Worm (Caenorhabditis elegans) whole organism, L4 larva: Measurements from ENCODE around the gene T28A8.2.

Source experiments
- F26F4.8 ChIP-seq: fragments of 200-800 bp; sonication (Bioruptor generic); conservative IDR thresholded peaks from 2 replicates; pipeline ENCODE4 v1.3.6; 2022; ENCODE audit warnings: missing genetic modification characterization, missing compliant biosample characterization
- F44E2.7 ChIP-seq: fragments of 200-800 bp; sonication (Bioruptor generic); IDR thresholded peaks from 2 replicates; pipeline ENCODE4 v2.1.2; 2022; ENCODE audit warnings: missing genetic modification characterization, missing compliant biosample characterization
- T26A8.4 ChIP-seq: fragments of 200-800 bp; sonication (Bioruptor generic); IDR thresholded peaks from 2 replicates; pipeline ENCODE4 v1.3.6; 2022; ENCODE audit warnings: missing genetic modification characterization, missing compliant biosample characterization
- Y48G9A.11 ChIP-seq: fragments of 200-800 bp; sonication (Bioruptor generic); IDR thresholded peaks from 2 replicates; pipeline ENCODE4 v1.3.6; 2022; ENCODE audit warnings: missing genetic modification reagents, missing genetic modification characterization, missing compliant biosample characterization
- ZK337.2 ChIP-seq: fragments of 200-800 bp; sonication (Bioruptor generic); IDR thresholded peaks from 2 replicates; pipeline ENCODE4 v1.3.6; 2022; ENCODE audit warnings: missing genetic modification reagents, missing genetic modification characterization, missing compliant biosample characterization
- aha-1 ChIP-seq: fragments of 150-350 bp; peaks from one replicate; lab custom pipeline; 2014; ENCODE audit warnings: missing biosample characterization, missing genetic modification characterization
- arid-1 ChIP-seq: fragments of 200-800 bp; sonication (Bioruptor generic); conservative IDR thresholded peaks from 2 replicates; pipeline ENCODE4 v1.3.6; 2022; ENCODE audit warnings: missing genetic modification reagents, missing genetic modification characterization, missing compliant biosample characterization
- ceh-32 ChIP-seq: sonication (generic microtip); optimal IDR thresholded peaks from 2 replicates; lab custom pipeline; 2016; ENCODE audit warnings: mild to moderate bottlenecking, missing genetic modification characterization, missing compliant biosample characterization; ENCODE audit not compliant: poor library complexity
- daf-12 ChIP-seq: fragments of 150-350 bp; optimal IDR thresholded peaks from 2 replicates; lab custom pipeline; 2014; ENCODE audit warnings: missing biosample characterization, missing genetic modification reagents, missing genetic modification characterization
- daf-16 ChIP-seq, 3 experiments: sonication (generic microtip); optimal IDR thresholded peaks; 2 replicates each; lab custom pipeline; 2016 to 2017; ENCODE audit warnings: missing genetic modification characterization in 3 of 3, missing genetic modification reagents in 3 of 3, mild to moderate bottlenecking in 2 of 3, missing compliant biosample characterization in 2 of 3, missing biosample characterization in 1 of 3, moderate library complexity in 1 of 3
- dmd-6 ChIP-seq: fragments of 200-800 bp; sonication (Bioruptor generic); IDR thresholded peaks from 2 replicates; pipeline ENCODE4 v1.3.6; 2022; ENCODE audit warnings: missing genetic modification reagents, missing genetic modification characterization, missing compliant biosample characterization
- dmd-8 ChIP-seq: fragments of 200-800 bp; sonication (Bioruptor generic); IDR thresholded peaks from 2 replicates; pipeline ENCODE4 v1.3.6; 2022; ENCODE audit warnings: missing genetic modification characterization, missing compliant biosample characterization
- egl-27 ChIP-seq: sonication (generic microtip); optimal IDR thresholded peaks from 3 replicates; lab custom pipeline; 2017; ENCODE audit warnings: missing biosample characterization, missing genetic modification reagents, missing genetic modification characterization
- fkh-10 ChIP-seq: fragments of 150-350 bp; optimal IDR thresholded peaks from 2 replicates; lab custom pipeline; 2014; ENCODE audit warnings: missing biosample characterization, missing genetic modification reagents, missing genetic modification characterization
- gei-8 ChIP-seq: fragments of 200-800 bp; sonication (Bioruptor generic); optimal IDR thresholded peaks from 2 replicates; lab custom pipeline; 2018; ENCODE audit warnings: mild to moderate bottlenecking, missing genetic modification characterization, missing compliant biosample characterization
- hif-1 ChIP-seq, 2 experiments: sonication (generic microtip); optimal IDR thresholded peaks; 2 replicates each; lab custom pipeline; 2016 to 2017; ENCODE audit warnings: missing compliant biosample characterization in 2 of 2, missing genetic modification characterization in 2 of 2, missing genetic modification reagents in 2 of 2, missing genotype in 2 of 2, mild to moderate bottlenecking in 1 of 2
- hlh-30 ChIP-seq: sonication (generic microtip); optimal IDR thresholded peaks from 2 replicates; lab custom pipeline; 2017; ENCODE audit warnings: antibody characterized with exemption, mild to moderate bottlenecking, missing genetic modification characterization, missing compliant biosample characterization; ENCODE audit not compliant: insufficient read depth
- hmg-1.1 ChIP-seq: fragments of 200-800 bp; sonication (Bioruptor generic); IDR thresholded peaks from 2 replicates; pipeline ENCODE4 v1.3.6; 2022; ENCODE audit warnings: missing genetic modification reagents, missing genetic modification characterization, missing compliant biosample characterization
- lsy-2 ChIP-seq, 2 experiments: fragments of 150-350 bp in 1 of 2; sonication (generic microtip) in 1 of 2; optimal IDR thresholded peaks; 2 replicates each; lab custom pipeline; 2014 to 2017; ENCODE audit warnings: missing biosample characterization in 2 of 2, missing genetic modification characterization in 2 of 2
- madf-5 ChIP-seq, 2 experiments: fragments of 200-800 bp; sonication (Bioruptor generic); IDR thresholded peaks; 2 replicates each; pipeline ENCODE4 v1.3.6; 2022; ENCODE audit warnings: missing compliant biosample characterization in 2 of 2, missing genetic modification characterization in 2 of 2
- mep-1 ChIP-seq: fragments of 150-350 bp; sonication (generic microtip); optimal IDR thresholded peaks from 3 replicates; lab custom pipeline; 2014; ENCODE audit warnings: missing biosample characterization, missing genetic modification characterization
- mxl-3 ChIP-seq: fragments of 200-800 bp; sonication (Bioruptor generic); optimal IDR thresholded peaks from 2 replicates; lab custom pipeline; 2018; ENCODE audit warnings: mild to moderate bottlenecking, missing genetic modification characterization, missing compliant biosample characterization
- nhr-10 ChIP-seq: fragments of 150-350 bp; optimal IDR thresholded peaks from 2 replicates; lab custom pipeline; 2014; ENCODE audit warnings: missing biosample characterization, missing genetic modification characterization
- nhr-11 ChIP-seq: fragments of 150-350 bp; optimal IDR thresholded peaks from 2 replicates; lab custom pipeline; 2014; ENCODE audit warnings: missing biosample characterization, missing genetic modification characterization
- nhr-237 ChIP-seq: sonication (generic microtip); optimal IDR thresholded peaks from 2 replicates; lab custom pipeline; 2017; ENCODE audit warnings: missing biosample characterization, missing genetic modification characterization
- nhr-48 ChIP-seq: sonication (generic microtip); optimal IDR thresholded peaks from 2 replicates; lab custom pipeline; 2016; ENCODE audit warnings: mild to moderate bottlenecking, missing genetic modification characterization, missing compliant biosample characterization
- nhr-6 ChIP-seq: fragments of 150-350 bp; optimal IDR thresholded peaks from 2 replicates; lab custom pipeline; 2014; ENCODE audit warnings: missing biosample characterization, missing genetic modification characterization
- php-3 ChIP-seq: fragments of 200-800 bp; sonication (Bioruptor generic); IDR thresholded peaks from 2 replicates; pipeline ENCODE4 v1.3.6; 2022; ENCODE audit warnings: missing genetic modification reagents, missing genetic modification characterization, missing compliant biosample characterization
- pqm-1 ChIP-seq: sonication (generic microtip); optimal IDR thresholded peaks from 2 replicates; lab custom pipeline; 2017; ENCODE audit warnings: missing biosample characterization, missing genetic modification characterization
- set-16 ChIP-seq: fragments of 200-800 bp; sonication (Bioruptor generic); IDR thresholded peaks from 2 replicates; pipeline ENCODE4 v1.3.6; 2022; ENCODE audit warnings: missing genetic modification reagents, missing genetic modification characterization, missing compliant biosample characterization
- snpc-1.2 ChIP-seq: fragments of 200-800 bp; sonication (Bioruptor generic); IDR thresholded peaks from 2 replicates; pipeline ENCODE4 v1.3.6; 2022; ENCODE audit warnings: missing genetic modification reagents, missing genetic modification characterization, missing compliant biosample characterization
- tag-97 ChIP-seq: fragments of 200-800 bp; sonication (Bioruptor generic); IDR thresholded peaks from 2 replicates; pipeline ENCODE4 v1.3.6; 2022; ENCODE audit warnings: missing genetic modification characterization, missing compliant biosample characterization
- tra-1 ChIP-seq: fragments of 200-800 bp; sonication (Bioruptor generic); IDR thresholded peaks from 2 replicates; pipeline ENCODE4 v1.3.6; 2022; ENCODE audit warnings: missing genetic modification reagents, missing genetic modification characterization, missing compliant biosample characterization
- zfp-3 ChIP-seq: fragments of 200-800 bp; sonication (Bioruptor generic); conservative IDR thresholded peaks from 2 replicates; pipeline ENCODE4 v1.3.6; 2022; ENCODE audit warnings: missing genetic modification reagents, missing genetic modification characterization, missing compliant biosample characterization
- ztf-7 ChIP-seq: fragments of 150-350 bp; optimal IDR thresholded peaks from 2 replicates; lab custom pipeline; 2014; ENCODE audit warnings: missing biosample characterization, missing genetic modification characterization

Gene T28A8.2

DNA sequence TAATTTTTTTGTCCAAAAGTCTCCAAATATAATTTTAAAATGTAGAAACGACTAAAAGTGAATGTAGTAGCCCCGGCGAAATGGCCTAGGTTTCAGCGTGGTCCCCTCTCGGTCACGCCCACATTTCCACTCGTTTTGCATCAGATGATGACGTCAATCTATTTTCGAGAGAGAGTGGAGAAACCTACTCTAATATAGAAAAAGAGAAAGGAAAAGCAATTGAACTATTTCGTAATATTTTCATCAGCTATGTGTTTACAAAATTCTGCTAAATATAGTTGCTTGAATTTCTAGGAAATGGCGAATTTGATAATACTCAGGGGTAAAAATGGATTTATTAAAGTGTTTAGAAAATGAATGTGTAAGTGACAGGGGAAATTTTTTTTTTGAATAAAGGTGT is 39.7 kb downstream of the T28A8.2 start:
- TF ChIP-seq hlh-30 (tag; lab: Kevin White, UChicago) = peak; percentile 38
- TF ChIP-seq fkh-10 = peak; percentile 14
- TF ChIP-seq nhr-11 (tag; lab: Kevin White, UChicago) = peak; percentile 12
- peak; percentile 65 for TF ChIP-seq aha-1 (tag; lab: Kevin White, UChicago)
- no peak for TF ChIP-seq nhr-6
- no peak for TF ChIP-seq daf-16 (GFP tag; optimal IDR thresholded peaks at IDR 0.05; lab: Kevin White, UChicago)
- TF ChIP-seq daf-16 (tag; optimal IDR thresholded peaks at IDR 0.05; lab: Kevin White, UChicago) = peak; percentile 51
- TF ChIP-seq nhr-48 (tag; lab: Kevin White, UChicago) = no peak
- no peak for TF ChIP-seq hif-1 (tag; optimal IDR thresholded peaks at IDR 0.05; lab: Kevin White, UChicago)
- no peak for TF ChIP-seq zfp-3 (GFP tag; lab: Robert Waterston, UW)
- 0 out of 2 replicates have a peak, but pooled peaks have one; percentile 9 for TF ChIP-seq dmd-6 (GFP tag; lab: Robert Waterston, UW)
- no peak for TF ChIP-seq mxl-3 (GFP tag; lab: Kevin White, UChicago)
- TF ChIP-seq egl-27 (tag; lab: Kevin White, UChicago) = no peak
- TF ChIP-seq arid-1 (GFP tag; lab: Robert Waterston, UW) = 0 out of 2 replicates have a peak, but pooled peaks have one; percentile 8
- no peak for TF ChIP-seq hmg-1.1
- TF ChIP-seq tag-97 (GFP tag; lab: Robert Waterston, UW) = no peak
- TF ChIP-seq ZK337.2 (GFP tag; lab: Robert Waterston, UW) = no peak
- peak; percentile 83 for TF ChIP-seq ztf-7 (tag; lab: Kevin White, UChicago)
- TF ChIP-seq mep-1 (tag; lab: Kevin White, UChicago) = peak; percentile 38
- TF ChIP-seq lsy-2 (tag; optimal IDR thresholded peaks at IDR 0.05; lab: Kevin White, UChicago) = peak in 1 of 2 experiments; percentile 61
- TF ChIP-seq nhr-237 (tag; lab: Kevin White, UChicago) = no peak
- no peak for TF ChIP-seq dmd-8 (GFP tag; lab: Robert Waterston, UW)
- TF ChIP-seq gei-8 (GFP tag; lab: Kevin White, UChicago) = no peak

DNA sequence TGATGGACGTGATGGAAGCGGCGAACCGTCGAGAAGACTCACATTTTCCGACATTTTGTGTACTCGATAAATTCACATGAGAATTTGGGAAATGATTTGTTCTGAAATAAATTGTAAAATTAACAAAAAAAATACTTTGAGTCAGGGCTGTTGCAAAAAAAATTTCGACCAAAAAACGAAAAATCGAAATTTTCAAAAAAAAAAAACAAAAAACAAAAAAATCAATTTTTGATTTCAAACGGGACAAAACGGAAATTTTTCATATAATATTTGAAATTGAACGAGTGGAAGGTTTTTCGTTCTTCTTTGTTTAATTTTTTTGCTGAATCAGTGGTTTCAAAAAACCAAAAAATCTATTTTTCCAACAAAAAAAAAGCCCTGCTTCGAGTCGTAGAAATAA is 40.3 kb downstream of the T28A8.2 start, which contains the start of gene cua-1:
TSS of gene cua-1 (minus strand) at position 101 of the 400 bp plus-strand sequence.
- TF ChIP-seq nhr-10 (tag; lab: Kevin White, UChicago) (no peak), tag-97 (GFP tag; lab: Robert Waterston, UW) (no peak), ceh-32 (tag; lab: Kevin White, UChicago) (no peak)

DNA sequence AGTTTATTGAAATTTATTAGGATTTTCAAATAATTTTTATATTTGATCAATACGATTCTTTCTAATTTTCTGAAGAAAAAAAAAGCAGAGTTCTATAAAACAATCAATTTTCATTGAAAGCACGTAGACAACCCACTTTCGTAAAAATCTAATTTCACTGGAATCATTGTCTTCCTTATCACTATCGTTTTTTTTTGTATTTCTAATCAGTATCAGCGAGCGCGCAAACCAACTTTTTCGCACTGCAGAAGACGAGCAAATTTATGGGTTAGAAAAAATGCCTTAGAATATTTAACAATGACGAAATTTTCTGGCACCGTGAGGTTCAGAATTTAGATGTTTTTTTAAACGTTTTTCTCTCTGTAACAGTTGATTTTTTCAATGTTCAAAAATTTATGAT is 42.6 kb downstream of the T28A8.2 start:
- no peak for TF ChIP-seq zfp-3 (GFP tag; lab: Robert Waterston, UW)
- peak; percentile 44; the same call in 1 of the 2 replicates for TF ChIP-seq dmd-6 (GFP tag; lab: Robert Waterston, UW)
- no peak for TF ChIP-seq daf-12
- TF ChIP-seq pqm-1 = peak; percentile 53

DNA sequence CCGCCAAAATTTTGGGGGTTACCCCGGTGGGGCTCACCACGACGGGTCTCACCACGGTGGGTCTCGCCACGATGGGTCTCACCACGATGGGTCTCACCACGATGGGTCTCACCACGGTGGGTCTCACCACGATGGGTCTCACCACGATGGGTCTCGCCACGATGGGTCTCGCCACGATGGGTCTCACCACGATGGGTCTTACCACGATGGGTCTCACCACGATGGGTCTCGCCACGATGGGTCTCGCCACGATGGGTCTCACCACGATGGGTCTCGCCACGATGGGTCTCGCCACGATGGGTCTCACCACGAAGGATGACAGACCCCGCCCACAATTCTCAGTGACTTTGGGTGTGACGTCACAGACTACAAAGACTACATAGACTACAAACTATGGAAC is 47.2 kb downstream of the T28A8.2 start:
- TF ChIP-seq F44E2.7 = peak; percentile 58; the same call in 1 of the 2 replicates
- 0 out of 2 replicates have a peak, but pooled peaks have one; percentile 46 for TF ChIP-seq F26F4.8 (GFP tag; lab: Robert Waterston, UW)
- TF ChIP-seq dmd-8 (GFP tag; lab: Robert Waterston, UW) = 0 out of 2 replicates have a peak, but pooled peaks have one; percentile 69
- TF ChIP-seq madf-5 (GFP tag; IDR thresholded peaks at IDR 0.05; lab: Robert Waterston, UW) = 0 out of 4 replicates have a peak, but pooled peaks of 1 of the 2 experiments have one; percentile 52
- 0 out of 2 replicates have a peak, but pooled peaks have one; percentile 5 for TF ChIP-seq arid-1 (GFP tag; lab: Robert Waterston, UW)
- 0 out of 2 replicates have a peak, but pooled peaks have one; percentile 42 for TF ChIP-seq tra-1 (GFP tag; lab: Robert Waterston, UW)
- TF ChIP-seq snpc-1.2 (GFP tag; lab: Robert Waterston, UW) = peak; percentile 51; the same call in 1 of the 2 replicates
- TF ChIP-seq Y48G9A.11 (GFP tag; lab: Robert Waterston, UW) = peak; percentile 45; the same call in 1 of the 2 replicates
- TF ChIP-seq T26A8.4 = 0 out of 2 replicates have a peak, but pooled peaks have one; percentile 16
- TF ChIP-seq set-16 (GFP tag; lab: Robert Waterston, UW) = peak; percentile 93
- peak; percentile 19; the same call in 1 of the 2 replicates for TF ChIP-seq php-3 (GFP tag; lab: Robert Waterston, UW)
